Fruit fly (Drosophila melanogaster): Measurements from ENCODE around the gene Hsp83.

- TF ChIP-seq CG10348 (GFP tag; IDR thresholded peaks at IDR 0.05): peak; percentile 19; the same call in 1 of the 2 replicates
- peak; percentile 98 for TF ChIP-seq EcR (GFP tag; optimal IDR thresholded peaks at IDR 0.05)
Observed at dm6 chr3L:3179474-3179873, 13.3 kb upstream of the Hsp83 start.

Measured in whole organism, pupa.